Fruit fly (Drosophila melanogaster) whole organism, embryonic: ENCODE results near the gene Gr61a.

ENCODE experiments used
- Asciz ChIP-seq: fragments of 200-800 bp; sonication (Bioruptor generic); optimal IDR thresholded peaks from 2 replicates; lab custom pipeline; 2017; ENCODE audit warnings: missing biosample characterization, mild to moderate bottlenecking, missing genetic modification characterization, missing genetic modification reagents
- Atf-2 ChIP-seq: fragments of 200-800 bp; sonication (Bioruptor generic); optimal IDR thresholded peaks from 2 replicates; lab custom pipeline; 2016; ENCODE audit warnings: missing biosample characterization, missing genetic modification characterization
- B-H1 ChIP-seq: fragments of 200-800 bp; sonication (Bioruptor generic); IDR thresholded peaks from 3 replicates; pipeline ENCODE4 v1.3.6; 2022; ENCODE audit warnings: missing biosample characterization, missing genetic modification characterization
- CG10321 ChIP-seq: fragments of 200-800 bp; sonication (Bioruptor generic); IDR thresholded peaks from 2 replicates; pipeline ENCODE4 v1.3.6; 2022; ENCODE audit warnings: missing biosample characterization, missing genetic modification characterization
- CG1603 ChIP-seq: fragments of 200-800 bp; sonication (Bioruptor generic); optimal IDR thresholded peaks from 2 replicates; lab custom pipeline; 2019; ENCODE audit warnings: missing biosample characterization, mild to moderate bottlenecking, missing genetic modification characterization, moderate library complexity
- CG2712 ChIP-seq: fragments of 200-800 bp; optimal IDR thresholded peaks from 3 replicates; lab custom pipeline; 2019; ENCODE audit warnings: missing biosample characterization, mild to moderate bottlenecking, missing genetic modification characterization, moderate library complexity
- CG2875 ChIP-seq: fragments of 200-800 bp; sonication (Bioruptor generic); optimal IDR thresholded peaks from 2 replicates; lab custom pipeline; 2017; ENCODE audit warnings: missing biosample characterization, mild to moderate bottlenecking, missing genetic modification characterization, missing genetic modification reagents
- CG4282 ChIP-seq: fragments of 200-800 bp; sonication (Bioruptor generic); optimal IDR thresholded peaks from 2 replicates; lab custom pipeline; 2016; ENCODE audit warnings: missing biosample characterization, missing genetic modification characterization
- CG7839 ChIP-seq: fragments of 200-800 bp; sonication (Bioruptor generic); optimal IDR thresholded peaks from 3 replicates; lab custom pipeline; 2018; ENCODE audit warnings: missing biosample characterization, mild to moderate bottlenecking, missing genetic modification characterization, moderate library complexity
- CG8281 ChIP-seq: fragments of 200-800 bp; sonication (Bioruptor generic); optimal IDR thresholded peaks from 2 replicates; lab custom pipeline; 2018; ENCODE audit warnings: missing biosample characterization, mild to moderate bottlenecking, missing genetic modification characterization, moderate library complexity
- CG8765 ChIP-seq: fragments of 200-800 bp; sonication (Bioruptor generic); IDR thresholded peaks from 2 replicates; pipeline ENCODE4 v1.3.6; 2022; ENCODE audit warnings: missing biosample characterization, missing genetic modification characterization
- CG9797 ChIP-seq: fragments of 200-800 bp; sonication (Bioruptor generic); optimal IDR thresholded peaks from 3 replicates; lab custom pipeline; 2018; ENCODE audit warnings: missing biosample characterization, mild to moderate bottlenecking, missing genetic modification characterization
- CTCF ChIP-seq: fragments of 200-800 bp; sonication (Bioruptor generic); optimal IDR thresholded peaks from 2 replicates; lab custom pipeline; 2017; ENCODE audit warnings: missing biosample characterization, mild to moderate bottlenecking, missing genetic modification characterization, moderate library complexity
- D ChIP-seq, 2 experiments: fragments of 200-800 bp in 1 of 2; fragments of >200 bp in 1 of 2; sonication (Bioruptor generic) in 1 of 2; optimal IDR thresholded peaks; 2 replicates in 1 of 2; 3 replicates in 1 of 2; lab custom pipeline; 2017; ENCODE audit warnings: mild to moderate bottlenecking in 1 of 2, missing biosample characterization in 1 of 2, missing genetic modification characterization in 1 of 2, missing genetic modification reagents in 1 of 2
- Dad ChIP-seq: fragments of 200-800 bp; sonication (Bioruptor generic); optimal IDR thresholded peaks from 3 replicates; lab custom pipeline; 2016; ENCODE audit warnings: missing biosample characterization, missing genetic modification characterization
- Doc3 ChIP-seq: fragments of 200-800 bp; sonication (Bioruptor generic); IDR thresholded peaks from 3 replicates; pipeline ENCODE4 v1.3.6; 2022; ENCODE audit warnings: missing biosample characterization, missing genetic modification characterization; ENCODE audit not compliant: partially characterized antibody
- GATAe ChIP-seq: fragments of 200-800 bp; sonication (Bioruptor generic); conservative IDR thresholded peaks from 2 replicates; pipeline ENCODE4 v1.3.6; 2022; ENCODE audit warnings: missing biosample characterization, missing genetic modification characterization
- Hsf ChIP-seq: fragments of 200-800 bp; sonication (Bioruptor generic); optimal IDR thresholded peaks from 3 replicates; lab custom pipeline; 2016; ENCODE audit warnings: missing biosample characterization, missing genetic modification characterization
- PHDP ChIP-seq: fragments of 200-800 bp; sonication (Bioruptor generic); optimal IDR thresholded peaks from 3 replicates; lab custom pipeline; 2018; ENCODE audit warnings: missing biosample characterization, mild to moderate bottlenecking, missing genetic modification characterization, moderate library complexity
- Poxn ChIP-seq: fragments of 200-800 bp; sonication (Bioruptor generic); IDR thresholded peaks from 2 replicates; pipeline ENCODE4 v1.3.6; 2022; ENCODE audit warnings: missing biosample characterization, missing genetic modification characterization
- Sin3A ChIP-seq: fragments of >200 bp; optimal IDR thresholded peaks from 2 replicates; lab custom pipeline; 2018
- Spps ChIP-seq: fragments of 200-800 bp; sonication (Bioruptor generic); optimal IDR thresholded peaks from 2 replicates; lab custom pipeline; 2018; ENCODE audit warnings: missing biosample characterization, mild to moderate bottlenecking, missing genetic modification characterization
- Xbp1 ChIP-seq: fragments of 200-800 bp; sonication (Bioruptor generic); optimal IDR thresholded peaks from 3 replicates; lab custom pipeline; 2016; ENCODE audit warnings: missing biosample characterization, mild to moderate bottlenecking, missing genetic modification characterization
- amos ChIP-seq: fragments of 200-800 bp; sonication (Bioruptor generic); IDR thresholded peaks from 2 replicates; pipeline ENCODE4 v1.3.6; 2022; ENCODE audit warnings: missing biosample characterization, missing genetic modification characterization; ENCODE audit not compliant: partially characterized antibody
- ap ChIP-seq: fragments of 200-800 bp; sonication (Bioruptor generic); IDR thresholded peaks from 2 replicates; pipeline ENCODE4 v1.3.6; 2022; ENCODE audit warnings: missing biosample characterization, missing genetic modification characterization
- cad ChIP-seq: fragments of >200 bp; optimal IDR thresholded peaks from 2 replicates; lab custom pipeline; 2017; ENCODE audit warnings: missing biosample characterization, missing genetic modification characterization
- cas ChIP-seq: fragments of 200-800 bp; sonication (Bioruptor generic); IDR thresholded peaks from 2 replicates; pipeline ENCODE4 v1.3.6; 2022; ENCODE audit warnings: missing biosample characterization, missing genetic modification characterization
- caup ChIP-seq: fragments of 200-800 bp; sonication (Bioruptor generic); optimal IDR thresholded peaks from 3 replicates; lab custom pipeline; 2017; ENCODE audit warnings: missing biosample characterization, mild to moderate bottlenecking, missing genetic modification characterization, moderate library complexity; ENCODE audit not compliant: severe bottlenecking
- exex ChIP-seq: fragments of 200-800 bp; sonication (Bioruptor generic); optimal IDR thresholded peaks from 4 replicates; lab custom pipeline; 2018; ENCODE audit warnings: missing biosample characterization, mild to moderate bottlenecking, missing genetic modification characterization, moderate library complexity
- fd102C ChIP-seq: fragments of 200-800 bp; sonication (Bioruptor generic); optimal IDR thresholded peaks from 2 replicates; lab custom pipeline; 2018; ENCODE audit warnings: missing biosample characterization, mild to moderate bottlenecking, missing genetic modification characterization, moderate library complexity
- jigr1 ChIP-seq: fragments of 200-800 bp; sonication (Bioruptor generic); IDR thresholded peaks from 3 replicates; pipeline ENCODE4 v1.3.6; 2022; ENCODE audit warnings: missing biosample characterization, missing genetic modification characterization
- ken ChIP-seq: fragments of 200-800 bp; sonication (Bioruptor generic); IDR thresholded peaks from 3 replicates; pipeline ENCODE4 v1.3.6; 2022; ENCODE audit warnings: missing biosample characterization, missing genetic modification characterization
- lbe ChIP-seq: fragments of 200-800 bp; sonication (Bioruptor generic); optimal IDR thresholded peaks from 2 replicates; lab custom pipeline; 2016; ENCODE audit warnings: missing biosample characterization, mild to moderate bottlenecking, missing genetic modification characterization
- lilli ChIP-seq: fragments of 200-800 bp; sonication (Bioruptor generic); optimal IDR thresholded peaks from 3 replicates; lab custom pipeline; 2016; ENCODE audit warnings: missing biosample characterization, missing genetic modification characterization
- lmd ChIP-seq: fragments of 200-800 bp; sonication (Bioruptor generic); IDR thresholded peaks from 2 replicates; pipeline ENCODE4 v1.3.6; 2022; ENCODE audit warnings: missing biosample characterization, missing genetic modification characterization
- prd ChIP-seq, 3 experiments: fragments of >200 bp in 2 of 3; fragments of 200-800 bp in 1 of 3; sonication (Bioruptor generic) in 1 of 3; optimal IDR thresholded peaks in 2 of 3; IDR thresholded peaks in 1 of 3; 2 replicates in 2 of 3; 3 replicates in 1 of 3; pipeline versions ENCODE4 v1.3.6 to Lab custom; 2017 to 2022; ENCODE audit warnings: missing biosample characterization in 1 of 3, missing genetic modification characterization in 1 of 3
- pros ChIP-seq: fragments of 200-800 bp; sonication (Bioruptor generic); optimal IDR thresholded peaks from 3 replicates; lab custom pipeline; 2019; ENCODE audit warnings: missing biosample characterization, mild to moderate bottlenecking, missing genetic modification characterization, moderate library complexity
- ro ChIP-seq: fragments of 200-800 bp; sonication (Bioruptor generic); IDR thresholded peaks from 2 replicates; pipeline ENCODE4 v1.3.6; 2022; ENCODE audit warnings: missing biosample characterization, missing genetic modification characterization
- scrt ChIP-seq: fragments of 200-800 bp; sonication (Bioruptor generic); optimal IDR thresholded peaks from 2 replicates; lab custom pipeline; 2018; ENCODE audit warnings: missing biosample characterization, mild to moderate bottlenecking, missing genetic modification characterization, moderate library complexity
- slbo ChIP-seq: fragments of 200-800 bp; sonication (Bioruptor generic); IDR thresholded peaks from 2 replicates; pipeline ENCODE4 v1.3.6; 2022; ENCODE audit warnings: missing biosample characterization, missing genetic modification characterization
- sob ChIP-seq: fragments of 200-800 bp; sonication (Bioruptor generic); IDR thresholded peaks from 2 replicates; pipeline ENCODE4 v1.3.6; 2022; ENCODE audit warnings: missing biosample characterization, missing genetic modification characterization
- sr ChIP-seq: fragments of 200-800 bp; sonication (Bioruptor generic); IDR thresholded peaks from 3 replicates; pipeline ENCODE4 v1.3.6; 2022; ENCODE audit warnings: missing biosample characterization, missing genetic modification characterization
- ssp ChIP-seq: fragments of 200-800 bp; sonication (Bioruptor generic); IDR thresholded peaks from 2 replicates; pipeline ENCODE4 v1.3.6; 2022; ENCODE audit warnings: missing biosample characterization, missing genetic modification characterization
- unc-4 ChIP-seq: fragments of 200-800 bp; sonication (Bioruptor generic); IDR thresholded peaks from 2 replicates; pipeline ENCODE4 v1.3.6; 2022; ENCODE audit warnings: missing biosample characterization, missing genetic modification characterization; ENCODE audit not compliant: partially characterized antibody
- unpg ChIP-seq: fragments of 200-800 bp; sonication (Bioruptor generic); optimal IDR thresholded peaks from 3 replicates; lab custom pipeline; 2018; ENCODE audit warnings: missing biosample characterization, mild to moderate bottlenecking, missing genetic modification characterization, moderate library complexity
- zen2 ChIP-seq: fragments of 200-800 bp; sonication (Bioruptor generic); IDR thresholded peaks from 3 replicates; pipeline ENCODE4 v1.3.6; 2022; ENCODE audit warnings: missing biosample characterization, missing genetic modification characterization; ENCODE audit not compliant: partially characterized antibody
- zfh1 ChIP-seq: fragments of 200-800 bp; sonication (Bioruptor generic); IDR thresholded peaks from 3 replicates; pipeline ENCODE4 v1.3.6; 2022; ENCODE audit warnings: missing biosample characterization, missing genetic modification characterization
- zfh2 ChIP-seq: fragments of 200-800 bp; sonication (Bioruptor generic); optimal IDR thresholded peaks from 2 replicates; lab custom pipeline; 2016; ENCODE audit warnings: missing biosample characterization, missing genetic modification characterization

The Gr61a gene

dm6 chr3L:804557-805260 is 36.5 kb upstream of the Gr61a start (continued):
- no peak for TF ChIP-seq zfh2
- TF ChIP-seq amos (GFP tag; lab: Robert Waterston, UW), result no peak
- no peak for TF ChIP-seq Spps (tag; lab: Kevin White, UChicago)
- TF ChIP-seq lilli (GFP tag; lab: Kevin White, UChicago), result no peak
- 0 out of 2 replicates have a peak, but pooled peaks have one; percentile 19 for TF ChIP-seq lmd
- no peak for TF ChIP-seq Dad
- no peak for TF ChIP-seq Sin3A
- no peak for TF ChIP-seq D (optimal IDR thresholded peaks at IDR 0.05; lab: Kevin White, UChicago)
- peak; percentile 24 for TF ChIP-seq D (GFP tag; optimal IDR thresholded peaks at IDR 0.05; lab: Kevin White, UChicago)
- peak; percentile 43; the same call in 1 of the 3 replicates for TF ChIP-seq zfh1
- TF ChIP-seq CG2712 (tag; lab: Kevin White, UChicago), result peak; percentile 67
- TF ChIP-seq Poxn (GFP tag; lab: Robert Waterston, UW), result no peak
- TF ChIP-seq CG1603 (tag; lab: Kevin White, UChicago), result peak; percentile 52
- TF ChIP-seq Hsf (GFP tag; lab: Kevin White, UChicago), result no peak
- no peak for TF ChIP-seq sob (GFP tag; lab: Robert Waterston, UW)
- TF ChIP-seq unpg (GFP tag; lab: Kevin White, UChicago), result peak; percentile 49
- no peak for TF ChIP-seq slbo
- peak; percentile 3 for TF ChIP-seq caup (GFP tag; lab: Kevin White, UChicago)
- TF ChIP-seq, all 482 proteins: peak for 97

DNA sequence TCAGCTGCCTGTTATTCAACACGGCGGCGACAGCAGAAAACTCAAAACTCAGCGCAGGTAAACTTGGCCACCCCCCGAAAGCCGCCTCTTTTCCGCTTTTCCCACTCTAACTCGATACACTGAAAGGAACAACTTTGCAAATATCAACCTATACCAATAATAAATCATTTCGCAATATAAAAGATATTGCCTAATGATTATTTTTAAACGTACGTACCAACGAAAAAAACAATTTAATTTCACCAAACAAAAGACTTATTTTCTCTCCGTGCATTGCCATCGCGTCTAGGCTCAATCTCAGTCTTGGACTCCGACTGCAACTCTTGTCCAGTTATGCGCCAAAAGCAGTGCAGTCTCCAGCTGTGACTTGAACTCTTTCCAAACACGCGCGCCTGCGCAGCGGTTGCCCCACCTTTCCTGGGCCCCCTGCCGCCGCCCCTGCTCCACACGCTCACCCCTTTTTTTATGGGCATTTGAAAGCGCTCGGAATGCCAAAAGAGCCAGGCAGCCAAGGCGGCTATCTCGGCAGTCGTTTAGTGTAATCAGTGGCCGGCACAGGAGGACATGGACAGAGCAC is 35.5 kb upstream of the Gr61a start:
- no peak for TF ChIP-seq CTCF (GFP tag; lab: Kevin White, UChicago)
- peak; percentile 42; the same call in 1 of the 2 replicates for TF ChIP-seq ap (GFP tag; lab: Robert Waterston, UW)
- TF ChIP-seq Asciz (GFP tag; lab: Kevin White, UChicago), result peak; percentile 48
- TF ChIP-seq CG8281 (tag; lab: Kevin White, UChicago), result peak; percentile 33
- TF ChIP-seq Doc3 (GFP tag; lab: Robert Waterston, UW), result no peak
- peak; percentile 59 for TF ChIP-seq Xbp1 (GFP tag; lab: Kevin White, UChicago)
- peak; percentile 62; the same call in 1 of the 3 replicates for TF ChIP-seq ken (GFP tag; lab: Robert Waterston, UW)
- TF ChIP-seq zen2, result no peak
- TF ChIP-seq ro, result no peak
- no peak; the same call in 2 of the 3 replicates for TF ChIP-seq B-H1 (GFP tag; lab: Robert Waterston, UW)
- TF ChIP-seq CG10321 (GFP tag; lab: Robert Waterston, UW), result no peak
- no peak for TF ChIP-seq fd102C (GFP tag; lab: Kevin White, UChicago)
- no peak for TF ChIP-seq CG9797 (GFP tag; lab: Kevin White, UChicago)
- TF ChIP-seq slbo, result peak; percentile 39; the same call in 1 of the 2 replicates
- TF ChIP-seq ssp (GFP tag; lab: Robert Waterston, UW), result 0 out of 2 replicates have a peak, but pooled peaks have one; percentile 23
- TF ChIP-seq prd (optimal IDR thresholded peaks at IDR 0.05; lab: Kevin White, UChicago), result no peak
- peak; percentile 79 for TF ChIP-seq prd (GFP tag; IDR thresholded peaks at IDR 0.05; lab: Robert Waterston, UW)
- TF ChIP-seq CG2875 (GFP tag; lab: Kevin White, UChicago), result peak; percentile 45
- peak; percentile 64 for TF ChIP-seq CG7839
- TF ChIP-seq GATAe (GFP tag; lab: Robert Waterston, UW), result no peak
- peak; percentile 37 for TF ChIP-seq scrt
- TF ChIP-seq sr, result no peak
- TF ChIP-seq Atf-2 (GFP tag; lab: Kevin White, UChicago), result peak; percentile 33
- TF ChIP-seq jigr1 (GFP tag; lab: Robert Waterston, UW), result no peak
- no peak for TF ChIP-seq pros (GFP tag; lab: Kevin White, UChicago)
- no peak for TF ChIP-seq cas (GFP tag; lab: Robert Waterston, UW)
- peak; percentile 25 for TF ChIP-seq CG4282 (GFP tag; lab: Kevin White, UChicago)
- TF ChIP-seq unc-4 (GFP tag; lab: Robert Waterston, UW), result no peak
- TF ChIP-seq CG8765, result peak; percentile 11; the same call in 1 of the 2 replicates
- TF ChIP-seq cad (GFP tag; lab: Kevin White, UChicago), result no peak
- TF ChIP-seq lbe (GFP tag; lab: Kevin White, UChicago), result no peak
- TF ChIP-seq PHDP (tag; lab: Kevin White, UChicago), result peak; percentile 39
- no peak for TF ChIP-seq exex (tag; lab: Kevin White, UChicago)
